Fruit fly (Drosophila melanogaster) whole organism, pupa: ENCODE measurements around the gene nst.
A peak's percentile ranks its signal among the peaks of the same experiment; 100 is the strongest.

Experiments used
- CG10348 ChIP-seq: fragments of 200-800 bp; sonication (Bioruptor generic); IDR thresholded peaks from 2 replicates; pipeline ENCODE4 v1.3.6; 2022; ENCODE audit warnings: missing biosample characterization, missing genetic modification characterization
- CG12605 ChIP-seq: fragments of 200-800 bp; sonication (Bioruptor generic); IDR thresholded peaks from 2 replicates; pipeline ENCODE4 v1.3.6; 2022; ENCODE audit warnings: missing biosample characterization, missing genetic modification characterization
- CG13204 ChIP-seq: fragments of 200-800 bp; sonication (Bioruptor generic); optimal IDR thresholded peaks from 2 replicates; lab custom pipeline; 2018; ENCODE audit warnings: missing biosample characterization, mild to moderate bottlenecking, missing genetic modification characterization, moderate library complexity
- CG14655 ChIP-seq: fragments of 200-800 bp; sonication (Bioruptor generic); optimal IDR thresholded peaks from 3 replicates; lab custom pipeline; 2017; ENCODE audit warnings: mild to moderate bottlenecking, missing biosample characterization, missing genetic modification reagents, missing genetic modification characterization
- CG15710 ChIP-seq: fragments of 200-800 bp; sonication (Bioruptor generic); optimal IDR thresholded peaks from 2 replicates; lab custom pipeline; 2018; ENCODE audit warnings: missing biosample characterization, mild to moderate bottlenecking, missing genetic modification characterization, moderate library complexity
- CG17806 ChIP-seq: fragments of 200-800 bp; sonication (Bioruptor generic); optimal IDR thresholded peaks from 2 replicates; lab custom pipeline; 2018; ENCODE audit warnings: missing biosample characterization, mild to moderate bottlenecking, missing genetic modification characterization, moderate library complexity
- CG32121 ChIP-seq: fragments of 200-800 bp; sonication (Bioruptor generic); IDR thresholded peaks from 2 replicates; pipeline ENCODE4 v1.3.6; 2022; ENCODE audit warnings: missing biosample characterization, missing genetic modification characterization
- CG34367 ChIP-seq: fragments of 200-800 bp; sonication (Bioruptor generic); optimal IDR thresholded peaks from 2 replicates; lab custom pipeline; 2018; ENCODE audit warnings: missing biosample characterization, mild to moderate bottlenecking, missing genetic modification characterization
- CG4496 ChIP-seq: fragments of 200-800 bp; sonication (Bioruptor generic); IDR thresholded peaks from 3 replicates; pipeline ENCODE4 v1.3.6; 2022; ENCODE audit warnings: missing biosample characterization, missing genetic modification characterization
- CG8159 ChIP-seq: fragments of 200-800 bp; sonication (Bioruptor generic); optimal IDR thresholded peaks from 3 replicates; lab custom pipeline; 2018; ENCODE audit warnings: missing biosample characterization, mild to moderate bottlenecking, missing genetic modification characterization, moderate library complexity
- CG8301 ChIP-seq: fragments of 200-800 bp; sonication (Bioruptor generic); optimal IDR thresholded peaks from 2 replicates; lab custom pipeline; 2018; ENCODE audit warnings: missing biosample characterization, mild to moderate bottlenecking, missing genetic modification characterization
- CG9948 ChIP-seq: fragments of 200-800 bp; sonication (Bioruptor generic); optimal IDR thresholded peaks from 2 replicates; lab custom pipeline; 2018; ENCODE audit warnings: missing biosample characterization, mild to moderate bottlenecking, missing genetic modification characterization, moderate library complexity
- D1 ChIP-seq: fragments of 200-800 bp; sonication (Bioruptor generic); optimal IDR thresholded peaks from 2 replicates; lab custom pipeline; 2018; ENCODE audit warnings: missing biosample characterization, mild to moderate bottlenecking, missing genetic modification characterization, moderate library complexity
- EcR ChIP-seq: fragments of 200-800 bp; sonication (Bioruptor generic); optimal IDR thresholded peaks from 3 replicates; lab custom pipeline; 2019; ENCODE audit warnings: missing biosample characterization, missing genetic modification characterization, mild to moderate bottlenecking, moderate library complexity, missing genetic modification reagents
- Ets98B ChIP-seq: fragments of 200-800 bp; sonication (Bioruptor generic); IDR thresholded peaks from 2 replicates; pipeline ENCODE4 v1.3.6; 2022; ENCODE audit warnings: missing biosample characterization, missing genetic modification characterization
- Pif1A ChIP-seq: fragments of 200-800 bp; sonication (Bioruptor generic); optimal IDR thresholded peaks from 3 replicates; lab custom pipeline; 2016; ENCODE audit warnings: missing biosample characterization, missing genetic modification characterization
- Pif1B ChIP-seq: fragments of 200-800 bp; sonication (Bioruptor generic); optimal IDR thresholded peaks from 3 replicates; lab custom pipeline; 2016; ENCODE audit warnings: missing biosample characterization, missing genetic modification characterization
- Snoo ChIP-seq: fragments of 200-800 bp; sonication (Bioruptor generic); optimal IDR thresholded peaks from 3 replicates; lab custom pipeline; 2017; ENCODE audit warnings: missing biosample characterization, mild to moderate bottlenecking, missing genetic modification characterization, inconsistent platforms
- fd96Ca ChIP-seq: fragments of 200-800 bp; sonication (Bioruptor generic); IDR thresholded peaks from 3 replicates; pipeline ENCODE4 v1.3.6; 2022; ENCODE audit warnings: missing biosample characterization, missing genetic modification characterization
- gl ChIP-seq: fragments of 200-800 bp; sonication (Bioruptor generic); optimal IDR thresholded peaks from 2 replicates; lab custom pipeline; 2018; ENCODE audit warnings: missing biosample characterization, mild to moderate bottlenecking, missing genetic modification characterization
- rn ChIP-seq: fragments of 200-800 bp; sonication (Bioruptor generic); IDR thresholded peaks from 2 replicates; pipeline ENCODE4 v1.3.6; 2022; ENCODE audit warnings: missing biosample characterization, missing genetic modification characterization

nst gene

dm6 chr3L:12530044-12530443 is at the start of gene nst:
TSS of gene nst (minus strand) at chr3L:12530171.
- TF ChIP-seq fd96Ca (GFP tag; lab: Robert Waterston, UW) (no peak), CG34367 (no peak), Pif1A (GFP tag; lab: Kevin White, UChicago) (no peak), CG9948 (tag; lab: Kevin White, UChicago) (no peak), CG12605 (GFP tag; lab: Robert Waterston, UW) (no peak), CG17806 (tag; lab: Kevin White, UChicago) (no peak), rn (GFP tag; lab: Robert Waterston, UW) (no peak), EcR (GFP tag; lab: Kevin White, UChicago) (no peak), CG8159 (tag; lab: Kevin White, UChicago) (no peak), gl (tag; lab: Kevin White, UChicago) (no peak)

- TF ChIP-seq CG17806 (tag; lab: Kevin White, UChicago) (peak; percentile 34), CG13204 (GFP tag; lab: Kevin White, UChicago) (no peak), CG14655 (GFP tag; lab: Kevin White, UChicago) (peak; percentile 55), Pif1A (GFP tag; lab: Kevin White, UChicago) (peak; percentile 33), CG4496 (GFP tag; lab: Robert Waterston, UW) (0 out of 3 replicates have a peak, but pooled peaks have one; percentile 21), Snoo (tag; lab: Kevin White, UChicago) (no peak), Pif1B (GFP tag; lab: Kevin White, UChicago) (peak; percentile 13), rn (GFP tag; lab: Robert Waterston, UW) (no peak), CG8159 (tag; lab: Kevin White, UChicago) (peak; percentile 25), CG9948 (tag; lab: Kevin White, UChicago) (peak; percentile 41), CG8301 (tag; lab: Kevin White, UChicago) (peak; percentile 45), CG34367 (no peak), EcR (GFP tag; lab: Kevin White, UChicago) (no peak), gl (tag; lab: Kevin White, UChicago) (no peak), CG12605 (GFP tag; lab: Robert Waterston, UW) (no peak), CG32121 (no peak), CG15710 (tag; lab: Kevin White, UChicago) (no peak), fd96Ca (GFP tag; lab: Robert Waterston, UW) (no peak), D1 (tag; lab: Kevin White, UChicago) (no peak), Ets98B (GFP tag; lab: Robert Waterston, UW) (no peak), CG10348 (GFP tag; lab: Robert Waterston, UW) (no peak)
Measured at dm6 chr3L:12574867-12575266, 44.9 kb upstream of the nst start.

dm6 chr3L:12572366-12572765 is 42.4 kb upstream of the nst start, which contains the start of gene sowah:
TSS of gene sowah (minus strand) at chr3L:12572542.
- TF ChIP-seq D1 (tag; lab: Kevin White, UChicago) (peak; percentile 87), CG34367 (peak; percentile 19), CG14655 (GFP tag; lab: Kevin White, UChicago) (peak; percentile 26), Pif1A (GFP tag; lab: Kevin White, UChicago) (peak; percentile 1), Pif1B (GFP tag; lab: Kevin White, UChicago) (no peak), Snoo (tag; lab: Kevin White, UChicago) (peak; percentile 41), fd96Ca (GFP tag; lab: Robert Waterston, UW) (no peak; the same call in 2 of the 3 replicates), CG8159 (tag; lab: Kevin White, UChicago) (peak; percentile 35), CG4496 (GFP tag; lab: Robert Waterston, UW) (no peak), CG15710 (tag; lab: Kevin White, UChicago) (peak; percentile 59), CG17806 (tag; lab: Kevin White, UChicago) (peak; percentile 8), gl (tag; lab: Kevin White, UChicago) (no peak), CG12605 (GFP tag; lab: Robert Waterston, UW) (no peak)

dm6 chr3L:12566065-12566730 is 36.2 kb upstream of the nst start:
- no peak for TF ChIP-seq CG34367
- TF ChIP-seq CG8301 (tag; lab: Kevin White, UChicago) = no peak
- no peak for TF ChIP-seq CG13204 (GFP tag; lab: Kevin White, UChicago)
- TF ChIP-seq CG14655 (GFP tag; lab: Kevin White, UChicago) = no peak
- no peak for TF ChIP-seq CG32121
- no peak for TF ChIP-seq Pif1A (GFP tag; lab: Kevin White, UChicago)
- no peak for TF ChIP-seq CG15710 (tag; lab: Kevin White, UChicago)

- TF ChIP-seq CG15710 (tag; lab: Kevin White, UChicago) = no peak
- no peak for TF ChIP-seq CG12605 (GFP tag; lab: Robert Waterston, UW)
- TF ChIP-seq Pif1B (GFP tag; lab: Kevin White, UChicago) = no peak
- TF ChIP-seq Ets98B (GFP tag; lab: Robert Waterston, UW) = no peak
- no peak for TF ChIP-seq CG10348 (GFP tag; lab: Robert Waterston, UW)
- TF ChIP-seq rn (GFP tag; lab: Robert Waterston, UW) = no peak
- TF ChIP-seq D1 (tag; lab: Kevin White, UChicago) = no peak
- no peak for TF ChIP-seq CG8159 (tag; lab: Kevin White, UChicago)
- TF ChIP-seq CG32121 = no peak
- no peak for TF ChIP-seq CG9948 (tag; lab: Kevin White, UChicago)
- TF ChIP-seq Pif1A (GFP tag; lab: Kevin White, UChicago) = no peak
Measured at dm6 chr3L:12565422-12565821, 35.5 kb upstream of the nst start.
